Fruit fly (Drosophila melanogaster) Kc167 (cell line): ENCODE data around the gene pad.

Experiments used
- Myc ChIP-seq: fragments of >200 bp; optimal IDR thresholded peaks from 2 replicates; lab custom pipeline; 2017; ENCODE audit warnings: missing external identifiers
- Sin3A ChIP-seq: fragments of >200 bp; optimal IDR thresholded peaks from 2 replicates; lab custom pipeline; 2018; ENCODE audit warnings: missing external identifiers
- h ChIP-seq: fragments of >200 bp; optimal IDR thresholded peaks from 3 replicates; lab custom pipeline; 2018; ENCODE audit warnings: missing external identifiers
- insv ChIP-seq: fragments of >200 bp; optimal IDR thresholded peaks from 3 replicates; lab custom pipeline; 2018; ENCODE audit warnings: missing external identifiers
- psq ChIP-seq: fragments of >200 bp; optimal IDR thresholded peaks from 2 replicates; lab custom pipeline; 2017; ENCODE audit warnings: missing external identifiers
- ttk ChIP-seq: sonication (Bioruptor generic); optimal IDR thresholded peaks from 2 replicates; lab custom pipeline; 2017; ENCODE audit warnings: missing external identifiers

The pad gene

dm6 chr3R:16347626-16348264 lies 5.6 kb downstream of the pad start:
- TF ChIP-seq psq (lab: Kevin White, UChicago): no peak
- no peak for TF ChIP-seq ttk (lab: Kevin White, UChicago)
- no peak for TF ChIP-seq Myc (lab: Kevin White, UChicago)
- TF ChIP-seq Sin3A (lab: Kevin White, UChicago): no peak
- no peak for TF ChIP-seq h (lab: Kevin White, UChicago)
- no peak for TF ChIP-seq insv (lab: Kevin White, UChicago)

DNA sequence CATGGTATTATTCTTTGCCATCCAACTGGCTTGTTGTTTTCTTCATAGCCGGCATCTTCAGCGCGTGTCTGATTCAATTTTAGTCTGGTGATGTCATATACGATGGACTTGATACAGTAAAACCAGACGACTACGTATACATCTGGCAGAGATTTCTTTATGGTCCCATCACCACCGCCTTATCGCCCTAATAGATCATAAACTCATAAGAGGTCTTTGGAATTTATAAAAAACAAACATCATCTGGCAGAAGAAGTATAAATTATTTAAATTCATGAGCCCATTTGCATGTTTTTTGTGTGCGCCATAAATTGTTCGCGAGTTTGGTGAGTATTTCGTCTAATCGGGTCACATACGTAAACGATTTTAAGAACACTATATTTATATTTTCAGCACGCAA lies 6.2 kb downstream of the pad start:
- TF ChIP-seq insv (lab: Kevin White, UChicago) (no peak), h (lab: Kevin White, UChicago) (no peak), Sin3A (lab: Kevin White, UChicago) (no peak), Myc (lab: Kevin White, UChicago) (no peak), psq (lab: Kevin White, UChicago) (no peak), ttk (lab: Kevin White, UChicago) (no peak)

- TF ChIP-seq ttk (lab: Kevin White, UChicago): no peak
- TF ChIP-seq psq (lab: Kevin White, UChicago): no peak
- TF ChIP-seq Sin3A (lab: Kevin White, UChicago): no peak
- TF ChIP-seq Myc (lab: Kevin White, UChicago): no peak
- no peak for TF ChIP-seq h (lab: Kevin White, UChicago)
- no peak for TF ChIP-seq insv (lab: Kevin White, UChicago)
Observed at dm6 chr3R:16349111-16349655, 7.1 kb downstream of the pad start, which contains the start of the genes CG14879 and Manf. Gene CG14879 (minus strand): TSS chr3R:16349226. Gene Manf (plus strand): TSS chr3R:16349404.

DNA sequence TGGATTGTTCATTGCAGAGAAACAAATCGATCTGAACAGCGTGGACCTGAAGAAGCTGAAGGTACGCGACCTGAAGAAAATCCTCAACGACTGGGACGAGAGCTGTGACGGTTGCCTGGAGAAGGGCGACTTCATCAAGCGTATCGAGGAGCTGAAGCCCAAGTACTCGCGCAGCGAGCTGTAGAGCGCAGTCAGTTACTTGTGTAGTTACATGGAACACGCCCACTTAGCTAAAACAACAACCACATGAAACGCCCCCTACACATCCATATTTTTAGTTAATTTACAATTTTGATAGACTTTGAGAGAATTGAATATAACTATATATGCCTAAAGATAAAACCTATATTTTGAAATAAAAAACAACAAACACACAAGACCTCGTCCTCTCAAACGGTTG lies 8.3 kb downstream of the pad start:
- no peak for TF ChIP-seq ttk (lab: Kevin White, UChicago)
- no peak for TF ChIP-seq insv (lab: Kevin White, UChicago)
- TF ChIP-seq Sin3A (lab: Kevin White, UChicago): no peak
- TF ChIP-seq h (lab: Kevin White, UChicago): no peak
- no peak for TF ChIP-seq psq (lab: Kevin White, UChicago)
- TF ChIP-seq Myc (lab: Kevin White, UChicago): no peak

DNA sequence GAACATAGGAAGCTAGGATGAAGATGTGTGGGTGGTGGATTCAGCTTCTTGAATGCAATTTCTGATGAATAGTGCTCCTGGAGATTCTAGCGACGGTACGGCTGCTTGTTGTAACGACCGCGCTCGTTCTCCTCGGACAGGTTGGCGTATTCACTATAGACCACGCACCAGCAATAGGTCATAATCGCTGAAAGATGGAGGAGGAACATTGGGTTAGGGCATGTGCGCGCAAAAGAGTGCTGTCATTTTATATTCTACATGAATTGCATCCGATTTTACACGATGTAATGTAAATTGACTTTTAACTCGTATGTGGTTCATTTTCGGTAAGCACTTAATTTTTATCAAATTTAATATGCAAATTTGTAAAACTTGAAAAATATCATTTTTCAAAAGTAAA lies 8.9 kb downstream of the pad start:
- TF ChIP-seq psq (lab: Kevin White, UChicago) (no peak), h (lab: Kevin White, UChicago) (no peak), ttk (lab: Kevin White, UChicago) (no peak)

- TF ChIP-seq insv (lab: Kevin White, UChicago): no peak
- TF ChIP-seq Myc (lab: Kevin White, UChicago): no peak
- no peak for TF ChIP-seq h (lab: Kevin White, UChicago)
- TF ChIP-seq ttk (lab: Kevin White, UChicago): no peak
- TF ChIP-seq Sin3A (lab: Kevin White, UChicago): no peak
- TF ChIP-seq psq (lab: Kevin White, UChicago): no peak
Observed at dm6 chr3R:16352039-16352438, 9.9 kb downstream of the pad start.

dm6 chr3R:16353195-16353594 lies 11.1 kb downstream of the pad start:
- TF ChIP-seq psq (lab: Kevin White, UChicago) (no peak), h (lab: Kevin White, UChicago) (no peak), Myc (lab: Kevin White, UChicago) (no peak), insv (lab: Kevin White, UChicago) (no peak), Sin3A (lab: Kevin White, UChicago) (no peak), ttk (lab: Kevin White, UChicago) (no peak)

- TF ChIP-seq insv (lab: Kevin White, UChicago) (no peak), psq (lab: Kevin White, UChicago) (no peak), Myc (lab: Kevin White, UChicago) (no peak), Sin3A (lab: Kevin White, UChicago) (no peak), h (lab: Kevin White, UChicago) (no peak), ttk (lab: Kevin White, UChicago) (no peak)
Observed at dm6 chr3R:16353671-16354070, 11.6 kb downstream of the pad start.

- no peak for TF ChIP-seq insv (lab: Kevin White, UChicago)
- no peak for TF ChIP-seq Myc (lab: Kevin White, UChicago)
- no peak for TF ChIP-seq h (lab: Kevin White, UChicago)
- TF ChIP-seq ttk (lab: Kevin White, UChicago): no peak
- no peak for TF ChIP-seq psq (lab: Kevin White, UChicago)
- TF ChIP-seq Sin3A (lab: Kevin White, UChicago): no peak
Observed at dm6 chr3R:16355393-16355943, 13.3 kb downstream of the pad start.

- TF ChIP-seq ttk (lab: Kevin White, UChicago): no peak
- TF ChIP-seq Myc (lab: Kevin White, UChicago): no peak
- no peak for TF ChIP-seq psq (lab: Kevin White, UChicago)
Observed at dm6 chr3R:16356215-16356862, 14.2 kb downstream of the pad start.

dm6 chr3R:16356863-16357215 lies 14.7 kb downstream of the pad start, which contains the start of gene CG10311:
Gene CG10311 (minus strand): TSS chr3R:16357015.
- TF ChIP-seq h (lab: Kevin White, UChicago) (no peak), psq (lab: Kevin White, UChicago) (no peak), insv (lab: Kevin White, UChicago) (no peak), Sin3A (lab: Kevin White, UChicago) (no peak), Myc (lab: Kevin White, UChicago) (no peak), ttk (lab: Kevin White, UChicago) (no peak)
